Worm (Caenorhabditis elegans) whole organism, young adult: ENCODE results near the gene set-11.
"Not testable (repeated sequence)": the region's sequence is repeated elsewhere in the genome, so short reads cannot be mapped to it uniquely, and the experiment has no call there.

Experiments
- B0261.1 ChIP-seq: sonication (generic microtip); optimal IDR thresholded peaks from 2 replicates; lab custom pipeline; 2016; ENCODE audit warnings: mild to moderate bottlenecking, missing genetic modification characterization, moderate library complexity, missing compliant biosample characterization
- B0336.3 ChIP-seq: fragments of 200-800 bp; sonication (Bioruptor generic); IDR thresholded peaks from 2 replicates; pipeline ENCODE4 v1.3.6; 2022; ENCODE audit warnings: missing genetic modification characterization, missing compliant biosample characterization
- C06A6.2 ChIP-seq: fragments of 200-800 bp; sonication (Bioruptor generic); conservative IDR thresholded peaks from 2 replicates; pipeline ENCODE4 v1.3.6; 2022; ENCODE audit warnings: missing genetic modification characterization, missing compliant biosample characterization
- F33H1.4 ChIP-seq: fragments of 200-800 bp; sonication (Bioruptor generic); IDR thresholded peaks from 2 replicates; pipeline ENCODE4 v1.3.6; 2022; ENCODE audit warnings: missing genetic modification reagents, missing genetic modification characterization, missing compliant biosample characterization
- F52B5.7 ChIP-seq: sonication (generic microtip); optimal IDR thresholded peaks from 2 replicates; lab custom pipeline; 2016; ENCODE audit warnings: mild to moderate bottlenecking, missing genetic modification characterization, missing compliant biosample characterization
- F57C9.4 ChIP-seq: sonication (generic microtip); optimal IDR thresholded peaks from 2 replicates; lab custom pipeline; 2017; ENCODE audit warnings: mild to moderate bottlenecking, missing genetic modification characterization, missing compliant biosample characterization
- Y53G8AR.9 ChIP-seq: fragments of 200-800 bp; sonication (Bioruptor generic); conservative IDR thresholded peaks from 2 replicates; pipeline ENCODE4 v1.3.6; 2022; ENCODE audit warnings: missing genetic modification reagents, missing genetic modification characterization, missing compliant biosample characterization
- Y56A3A.18 ChIP-seq: fragments of 200-800 bp; sonication (Bioruptor generic); IDR thresholded peaks from 2 replicates; pipeline ENCODE4 v1.3.6; 2022; ENCODE audit warnings: missing genetic modification reagents, missing genetic modification characterization, missing compliant biosample characterization
- attf-3 ChIP-seq: fragments of 200-800 bp; sonication (Bioruptor generic); conservative IDR thresholded peaks from 2 replicates; pipeline ENCODE4 v1.3.6; 2022; ENCODE audit warnings: missing genetic modification reagents, missing genetic modification characterization, missing compliant biosample characterization
- attf-5 ChIP-seq: fragments of 200-800 bp; sonication (Bioruptor generic); optimal IDR thresholded peaks from 2 replicates; lab custom pipeline; 2018; ENCODE audit warnings: mild to moderate bottlenecking, missing genetic modification characterization, missing compliant biosample characterization
- ccch-3 ChIP-seq: fragments of 200-800 bp; sonication (Bioruptor generic); optimal IDR thresholded peaks from 2 replicates; lab custom pipeline; 2018; ENCODE audit warnings: mild to moderate bottlenecking, missing genetic modification characterization, missing compliant biosample characterization
- cebp-1 ChIP-seq, 2 experiments: fragments of 200-800 bp in 1 of 2; sonication (Bioruptor generic) in 1 of 2; sonication (generic microtip) in 1 of 2; IDR thresholded peaks in 1 of 2; optimal IDR thresholded peaks in 1 of 2; 2 replicates each; pipeline versions ENCODE4 v1.3.6 to Lab custom; 2017 to 2022; ENCODE audit warnings: missing compliant biosample characterization in 2 of 2, missing genetic modification characterization in 2 of 2, mild to moderate bottlenecking in 1 of 2, missing genetic modification reagents in 1 of 2, moderate library complexity in 1 of 2
- ceh-40 ChIP-seq: fragments of 200-800 bp; sonication (Bioruptor generic); IDR thresholded peaks from 2 replicates; pipeline ENCODE4 v1.3.6; 2022; ENCODE audit warnings: missing genetic modification characterization, missing compliant biosample characterization
- ceh-79 ChIP-seq: sonication (generic microtip); optimal IDR thresholded peaks from 2 replicates; lab custom pipeline; 2017; ENCODE audit warnings: mild to moderate bottlenecking, missing genetic modification characterization, missing compliant biosample characterization
- chd-7 ChIP-seq: sonication (generic microtip); optimal IDR thresholded peaks from 2 replicates; lab custom pipeline; 2016; ENCODE audit warnings: mild to moderate bottlenecking, missing genetic modification characterization, moderate library complexity, missing compliant biosample characterization
- dpff-1 ChIP-seq: sonication (generic microtip); optimal IDR thresholded peaks from 2 replicates; lab custom pipeline; 2017; ENCODE audit warnings: mild to moderate bottlenecking, missing genetic modification characterization, missing compliant biosample characterization
- efl-1 ChIP-seq: fragments of 150-350 bp; optimal IDR thresholded peaks from 2 replicates; lab custom pipeline; 2014; ENCODE audit warnings: missing biosample characterization, missing genetic modification reagents, missing genetic modification characterization
- egl-18 ChIP-seq: fragments of 200-800 bp; sonication (Bioruptor generic); IDR thresholded peaks from 2 replicates; pipeline ENCODE4 v1.3.6; 2022; ENCODE audit warnings: missing genetic modification reagents, missing genetic modification characterization, missing compliant biosample characterization
- egl-44 ChIP-seq: fragments of 200-800 bp; sonication (Bioruptor generic); IDR thresholded peaks from 2 replicates; pipeline ENCODE4 v1.3.6; 2022; ENCODE audit warnings: missing genetic modification reagents, missing genetic modification characterization, missing compliant biosample characterization
- ets-4 ChIP-seq: fragments of 200-800 bp; sonication (Bioruptor generic); optimal IDR thresholded peaks from 2 replicates; lab custom pipeline; 2018; ENCODE audit warnings: mild to moderate bottlenecking, missing genetic modification characterization, missing compliant biosample characterization
- hlh-12 ChIP-seq: sonication (generic microtip); optimal IDR thresholded peaks from 2 replicates; lab custom pipeline; 2016; ENCODE audit warnings: missing genetic modification characterization, missing compliant biosample characterization
- lin-26 ChIP-seq: fragments of 200-800 bp; sonication (Bioruptor generic); IDR thresholded peaks from 2 replicates; pipeline ENCODE4 v1.3.6; 2022; ENCODE audit warnings: missing genetic modification reagents, missing genetic modification characterization, missing compliant biosample characterization
- lin-35 ChIP-seq, 3 experiments: fragments of 150-350 bp in 2 of 3; sonication (generic microtip) in 1 of 3; optimal IDR thresholded peaks; 2 replicates each; lab custom pipeline; 2014 to 2018; ENCODE audit warnings: missing biosample characterization in 3 of 3, missing genetic modification characterization in 3 of 3, missing genetic modification reagents in 3 of 3
- nhr-90 ChIP-seq: sonication (generic microtip); optimal IDR thresholded peaks from 2 replicates; lab custom pipeline; 2016; ENCODE audit warnings: missing genotype, mild to moderate bottlenecking, missing genetic modification characterization, missing compliant biosample characterization
- rec-8 ChIP-seq, 2 experiments: sonication (generic microtip); optimal IDR thresholded peaks; 2 replicates each; lab custom pipeline; 2016; ENCODE audit warnings: mild to moderate bottlenecking in 2 of 2, missing genetic modification characterization in 2 of 2, missing genetic modification reagents in 2 of 2, missing genotype in 2 of 2, missing biosample characterization in 1 of 2, missing compliant biosample characterization in 1 of 2, moderate library complexity in 1 of 2
- rpc-1 ChIP-seq, 2 experiments: fragments of 150-350 bp in 1 of 2; sonication (generic microtip) in 1 of 2; optimal IDR thresholded peaks; 2 replicates each; lab custom pipeline; 2014 to 2018; ENCODE audit warnings: missing biosample characterization in 1 of 2, missing genetic modification characterization in 1 of 2, missing genetic modification reagents in 1 of 2, missing genotype in 1 of 2
- snpc-4 ChIP-seq, 5 experiments: fragments of 150-350 bp in 1 of 5; sonication (generic microtip) in 4 of 5; optimal IDR thresholded peaks; 2 replicates each; lab custom pipeline; 2014 to 2018; ENCODE audit warnings: missing genetic modification characterization in 5 of 5, missing biosample characterization in 3 of 5, antibody characterized with exemption in 2 of 5, mild to moderate bottlenecking in 2 of 5, missing compliant biosample characterization in 2 of 5, missing genotype in 2 of 5, moderate library complexity in 2 of 5, missing genetic modification reagents in 1 of 5
- tlf-1 ChIP-seq: fragments of 200-800 bp; sonication (Bioruptor generic); optimal IDR thresholded peaks from 2 replicates; lab custom pipeline; 2018; ENCODE audit warnings: mild to moderate bottlenecking, missing genetic modification characterization, missing compliant biosample characterization
- ztf-18 ChIP-seq: sonication (generic microtip); optimal IDR thresholded peaks from 2 replicates; lab custom pipeline; 2016; ENCODE audit warnings: missing genotype, mild to moderate bottlenecking, missing genetic modification characterization, missing compliant biosample characterization
- ztf-22 ChIP-seq: fragments of 200-800 bp; sonication (Bioruptor generic); optimal IDR thresholded peaks from 2 replicates; lab custom pipeline; 2018; ENCODE audit warnings: mild to moderate bottlenecking, missing genetic modification characterization, moderate library complexity, missing compliant biosample characterization
- ztf-25 ChIP-seq: fragments of 200-800 bp; sonication (Bioruptor generic); IDR thresholded peaks from 2 replicates; pipeline ENCODE4 v1.3.6; 2022; ENCODE audit warnings: missing genetic modification reagents, missing genetic modification characterization, missing compliant biosample characterization
- ztf-6 ChIP-seq: fragments of 200-800 bp; sonication (Bioruptor generic); IDR thresholded peaks from 2 replicates; pipeline ENCODE4 v1.3.6; 2022; ENCODE audit warnings: missing genetic modification reagents, missing genetic modification characterization, missing compliant biosample characterization

The set-11 gene

ce11 chrII:2646756-2647155 lies 45.6 kb downstream of the set-11 start, which contains the start of gene F22E5.12:
Gene F22E5.12 (minus strand): TSS chrII:2646856.
- not testable (repeated sequence) for TF ChIP-seq ztf-22; ztf-6; snpc-4 (GFP tag; optimal IDR thresholded peaks at IDR 0.05; lab: Kevin White, UChicago); snpc-4 (tag; optimal IDR thresholded peaks at IDR 0.05; lab: Kevin White, UChicago)

- no peak for TF ChIP-seq ceh-40 (GFP tag; lab: Robert Waterston, UW)
- TF ChIP-seq nhr-90, result no peak
- no peak for TF ChIP-seq ztf-18
- no peak for TF ChIP-seq lin-35 (GFP tag; optimal IDR thresholded peaks at IDR 0.05; lab: Kevin White, UChicago)
- TF ChIP-seq egl-18 (GFP tag; lab: Robert Waterston, UW), result no peak
Measured at ce11 chrII:2644498-2644897, 47.9 kb downstream of the set-11 start, which contains the start of gene F22E5.11. Gene F22E5.11 (minus strand): TSS chrII:2644598.

ce11 chrII:2641777-2642176 lies 50.6 kb downstream of the set-11 start, which contains the start of gene F22E5.7:
Gene F22E5.7 (plus strand): TSS chrII:2642077.
- TF ChIP-seq attf-3 (GFP tag; lab: Robert Waterston, UW) (no peak), F33H1.4 (GFP tag; lab: Robert Waterston, UW) (no peak), ccch-3 (GFP tag; lab: Kevin White, UChicago) (no peak), rec-8 (tag; optimal IDR thresholded peaks at IDR 0.05; lab: Kevin White, UChicago) (no peak), ceh-79 (no peak), cebp-1 (GFP tag; IDR thresholded peaks at IDR 0.05; lab: Robert Waterston, UW) (no peak), cebp-1 (tag; optimal IDR thresholded peaks at IDR 0.05; lab: Kevin White, UChicago) (no peak), B0336.3 (GFP tag; lab: Robert Waterston, UW) (no peak), Y53G8AR.9 (GFP tag; lab: Robert Waterston, UW) (no peak), dpff-1 (no peak), ets-4 (GFP tag; lab: Kevin White, UChicago) (no peak), C06A6.2 (GFP tag; lab: Robert Waterston, UW) (no peak), Y56A3A.18 (GFP tag; lab: Robert Waterston, UW) (no peak), tlf-1 (GFP tag; lab: Kevin White, UChicago) (no peak), ztf-25 (GFP tag; lab: Robert Waterston, UW) (no peak), rpc-1 (optimal IDR thresholded peaks at IDR 0.05; lab: Kevin White, UChicago) (no peak), rpc-1 (tag; optimal IDR thresholded peaks at IDR 0.05; lab: Kevin White, UChicago) (no peak)

ce11 chrII:2640982-2641381 lies 51.4 kb downstream of the set-11 start, which contains the start of gene F22E5.23:
Gene F22E5.23 (plus strand): TSS chrII:2641282.
- TF ChIP-seq attf-3 (GFP tag; lab: Robert Waterston, UW) (no peak), egl-44 (GFP tag; lab: Robert Waterston, UW) (no peak), Y56A3A.18 (GFP tag; lab: Robert Waterston, UW) (no peak), F52B5.7 (tag; lab: Kevin White, UChicago) (no peak), ztf-25 (GFP tag; lab: Robert Waterston, UW) (no peak), hlh-12 (tag; lab: Kevin White, UChicago) (no peak), F57C9.4 (tag; lab: Kevin White, UChicago) (no peak), B0261.1 (tag; lab: Kevin White, UChicago) (no peak), lin-26 (no peak), chd-7 (tag; lab: Kevin White, UChicago) (no peak), attf-5 (GFP tag; lab: Kevin White, UChicago) (no peak), egl-18 (GFP tag; lab: Robert Waterston, UW) (no peak), efl-1 (GFP tag; lab: Kevin White, UChicago) (no peak)
